Worm (Caenorhabditis elegans): ENCODE data around the gene ttbk-6.

ttbk-6 gene

ce11 chrIII:5081573-5081823, 7.0 kb downstream of the ttbk-6 start, which contains the start of gene cox-6A (continued):
- no peak for TF ChIP-seq cebp-1 (GFP tag; IDR thresholded peaks at IDR 0.05)
- no peak for TF ChIP-seq cebp-1 (tag; optimal IDR thresholded peaks at IDR 0.05)
- TF ChIP-seq B0336.3 (GFP tag; IDR thresholded peaks at IDR 0.05): no peak
- no peak for TF ChIP-seq mel-28 (tag; optimal IDR thresholded peaks at IDR 0.05; ENCODE audit: borderline replicate concordance)

ce11 chrIII:5083304-5083703, 8.8 kb downstream of the ttbk-6 start:
- TF ChIP-seq tlf-1 (GFP tag; optimal IDR thresholded peaks at IDR 0.05) (peak; percentile 59), him-1 (tag; optimal IDR thresholded peaks at IDR 0.05) (peak; percentile 7), Y67H2A.10 (GFP tag; conservative IDR thresholded peaks at IDR 0.05) (no peak), snpc-4 (GFP tag; optimal IDR thresholded peaks at IDR 0.05) (no peak), snpc-4 (tag; optimal IDR thresholded peaks at IDR 0.05) (peak in 2 of 4 experiments; percentile 32 to 45), lin-54 (GFP tag; optimal IDR thresholded peaks at IDR 0.05) (peak; percentile 4), K11D2.4 (GFP tag; IDR thresholded peaks at IDR 0.05) (no peak), madf-6 (GFP tag; IDR thresholded peaks at IDR 0.05) (peak; percentile 25; the same call in 1 of the 2 replicates), lin-40 (tag; optimal IDR thresholded peaks at IDR 0.05) (peak; percentile 38), lin-35 (GFP tag; optimal IDR thresholded peaks at IDR 0.05) (peak in 1 of 3 experiments; percentile 8), repo-1 (tag; optimal IDR thresholded peaks at IDR 0.05) (peak; percentile 30), attf-5 (GFP tag; optimal IDR thresholded peaks at IDR 0.05) (peak; percentile 32), zfh-2 (GFP tag; conservative IDR thresholded peaks at IDR 0.05) (no peak), ztf-22 (GFP tag; optimal IDR thresholded peaks at IDR 0.05) (peak; percentile 9), sdz-38 (tag; optimal IDR thresholded peaks at IDR 0.05) (no peak), hsf-1 (GFP tag; IDR thresholded peaks at IDR 0.05) (0 out of 2 replicates have a peak, but pooled peaks have one; percentile 16), Y53G8AR.9 (GFP tag; conservative IDR thresholded peaks at IDR 0.05) (peak; percentile 8; the same call in 1 of the 2 replicates), B0336.3 (GFP tag; IDR thresholded peaks at IDR 0.05) (0 out of 2 replicates have a peak, but pooled peaks have one; percentile 23), ekl-4 (GFP tag; IDR thresholded peaks at IDR 0.05) (0 out of 2 replicates have a peak, but pooled peaks have one; percentile 7), madf-10 (tag; optimal IDR thresholded peaks at IDR 0.05) (peak; percentile 2)

ce11 chrIII:5085529-5085928, 11.0 kb downstream of the ttbk-6 start, which contains the start of gene cah-1:
cah-1 (minus strand) TSS chrIII:5085629.
- TF ChIP-seq F39B2.1 (GFP tag; IDR thresholded peaks at IDR 0.05): no peak
- no peak for TF ChIP-seq egl-18 (GFP tag; IDR thresholded peaks at IDR 0.05)
- no peak for TF ChIP-seq tbp1 (GFP tag; optimal IDR thresholded peaks at IDR 0.05)
- TF ChIP-seq let-526 (GFP tag; IDR thresholded peaks at IDR 0.05): no peak
- no peak for TF ChIP-seq lin-26 (GFP tag; IDR thresholded peaks at IDR 0.05)
- TF ChIP-seq ama-1 (optimal IDR thresholded peaks at IDR 0.05): no peak
- TF ChIP-seq ama-1 (GFP tag; optimal IDR thresholded peaks at IDR 0.05): no peak
- TF ChIP-seq unc-62 (GFP tag; optimal IDR thresholded peaks at IDR 0.05): no peak

- TF ChIP-seq D2030.7 (GFP tag; IDR thresholded peaks at IDR 0.05) (no peak), Y53G8AR.9 (GFP tag; conservative IDR thresholded peaks at IDR 0.05) (no peak), C17E4.6 (GFP tag; IDR thresholded peaks at IDR 0.05) (no peak), rec-8 (tag; optimal IDR thresholded peaks at IDR 0.05) (no peak), ceh-100 (GFP tag; IDR thresholded peaks at IDR 0.05) (no peak), lin-54 (GFP tag; optimal IDR thresholded peaks at IDR 0.05) (no peak), snpc-4 (GFP tag; optimal IDR thresholded peaks at IDR 0.05) (no peak), snpc-4 (tag; optimal IDR thresholded peaks at IDR 0.05) (no peak), F37B4.10 (GFP tag; IDR thresholded peaks at IDR 0.05) (no peak), egrh-3 (GFP tag; IDR thresholded peaks at IDR 0.05) (no peak), ccch-3 (GFP tag; optimal IDR thresholded peaks at IDR 0.05) (no peak), lin-26 (GFP tag; IDR thresholded peaks at IDR 0.05) (no peak), chd-7 (tag; optimal IDR thresholded peaks at IDR 0.05) (no peak), K11D2.4 (GFP tag; IDR thresholded peaks at IDR 0.05) (no peak), madf-10 (tag; optimal IDR thresholded peaks at IDR 0.05) (no peak), F57A8.1 (GFP tag; optimal IDR thresholded peaks at IDR 0.05) (no peak)
Observed at ce11 chrIII:5089489-5089888, 15.0 kb downstream of the ttbk-6 start.
